Fruit fly (Drosophila melanogaster) whole organism, embryonic: Measurements from ENCODE around the gene frm.
A peak's percentile ranks its signal among the peaks of the same experiment; 100 is the strongest.

Experiments
- Atf6 ChIP-seq: fragments of 200-800 bp; sonication (Bioruptor generic); IDR thresholded peaks from 2 replicates; pipeline ENCODE4 v1.3.6; 2022; ENCODE audit warnings: missing biosample characterization, missing genetic modification characterization
- B-H1 ChIP-seq: fragments of 200-800 bp; sonication (Bioruptor generic); IDR thresholded peaks from 3 replicates; pipeline ENCODE4 v1.3.6; 2022; ENCODE audit warnings: missing biosample characterization, missing genetic modification characterization
- CG10366 ChIP-seq: fragments of 200-800 bp; sonication (Bioruptor generic); IDR thresholded peaks from 2 replicates; pipeline ENCODE4 v1.3.6; 2022; ENCODE audit warnings: missing biosample characterization, missing genetic modification characterization
- CG10959 ChIP-seq: fragments of 200-800 bp; sonication (Bioruptor generic); IDR thresholded peaks from 2 replicates; pipeline ENCODE4 v1.3.6; 2022; ENCODE audit warnings: missing biosample characterization, missing genetic modification characterization
- CG11695 ChIP-seq: fragments of 200-800 bp; sonication (Bioruptor generic); IDR thresholded peaks from 3 replicates; pipeline ENCODE4 v1.3.6; 2022; ENCODE audit warnings: missing biosample characterization, missing genetic modification characterization
- CG11723 ChIP-seq: fragments of 200-800 bp; sonication (Bioruptor generic); optimal IDR thresholded peaks from 2 replicates; lab custom pipeline; 2017; ENCODE audit warnings: missing biosample characterization, mild to moderate bottlenecking, missing genetic modification characterization
- CG13894 ChIP-seq: fragments of 200-800 bp; sonication (Bioruptor generic); optimal IDR thresholded peaks from 3 replicates; lab custom pipeline; 2018; ENCODE audit warnings: missing biosample characterization, mild to moderate bottlenecking, missing genetic modification characterization, moderate library complexity
- CG18599 ChIP-seq: fragments of 200-800 bp; sonication (Bioruptor generic); optimal IDR thresholded peaks from 3 replicates; lab custom pipeline; 2017; ENCODE audit warnings: missing biosample characterization, missing genetic modification characterization, mild to moderate bottlenecking, moderate library complexity, missing genetic modification reagents
- CG31388 ChIP-seq: fragments of 200-800 bp; sonication (Bioruptor generic); optimal IDR thresholded peaks from 2 replicates; lab custom pipeline; 2016; ENCODE audit warnings: missing biosample characterization, missing genetic modification characterization
- CG3163 ChIP-seq: fragments of 200-800 bp; sonication (Bioruptor generic); optimal IDR thresholded peaks from 3 replicates; lab custom pipeline; 2016; ENCODE audit warnings: missing biosample characterization, missing genetic modification characterization
- CG33557 ChIP-seq: fragments of 200-800 bp; sonication (Bioruptor generic); optimal IDR thresholded peaks from 2 replicates; lab custom pipeline; 2019; ENCODE audit warnings: missing biosample characterization, mild to moderate bottlenecking, missing genetic modification characterization, moderate library complexity
- CG4360 ChIP-seq: fragments of 200-800 bp; sonication (Bioruptor generic); IDR thresholded peaks from 2 replicates; pipeline ENCODE4 v1.3.6; 2022; ENCODE audit warnings: missing biosample characterization, missing genetic modification characterization
- CG4404 ChIP-seq: fragments of 200-800 bp; sonication (Bioruptor generic); IDR thresholded peaks from 2 replicates; pipeline ENCODE4 v1.3.6; 2022; ENCODE audit warnings: missing biosample characterization, missing genetic modification characterization
- CG5180 ChIP-seq: fragments of 200-800 bp; sonication (Bioruptor generic); optimal IDR thresholded peaks from 3 replicates; lab custom pipeline; 2017; ENCODE audit warnings: missing biosample characterization, missing genetic modification characterization, mild to moderate bottlenecking, moderate library complexity, missing genetic modification reagents
- CG6175 ChIP-seq: fragments of 200-800 bp; sonication (Bioruptor generic); IDR thresholded peaks from 3 replicates; pipeline ENCODE4 v1.3.6; 2022; ENCODE audit warnings: missing biosample characterization, missing genetic modification characterization
- CG6765 ChIP-seq: fragments of 200-800 bp; sonication (Bioruptor generic); optimal IDR thresholded peaks from 3 replicates; lab custom pipeline; 2017; ENCODE audit warnings: missing biosample characterization, mild to moderate bottlenecking, missing genetic modification characterization
- CG7745 ChIP-seq: fragments of 200-800 bp; sonication (Bioruptor generic); optimal IDR thresholded peaks from 2 replicates; lab custom pipeline; 2018; ENCODE audit warnings: missing biosample characterization, mild to moderate bottlenecking, missing genetic modification characterization, moderate library complexity
- CG7987 ChIP-seq: fragments of 200-800 bp; sonication (Bioruptor generic); optimal IDR thresholded peaks from 2 replicates; lab custom pipeline; 2018; ENCODE audit warnings: missing biosample characterization, mild to moderate bottlenecking, missing genetic modification characterization, moderate library complexity
- CG9817 ChIP-seq: fragments of 200-800 bp; sonication (Bioruptor generic); optimal IDR thresholded peaks from 2 replicates; lab custom pipeline; 2018; ENCODE audit warnings: missing biosample characterization, mild to moderate bottlenecking, missing genetic modification characterization, moderate library complexity
- Camta ChIP-seq: fragments of 200-800 bp; sonication (Bioruptor generic); optimal IDR thresholded peaks from 2 replicates; lab custom pipeline; 2016; ENCODE audit warnings: missing biosample characterization, missing genetic modification characterization
- Dad ChIP-seq: fragments of 200-800 bp; sonication (Bioruptor generic); optimal IDR thresholded peaks from 3 replicates; lab custom pipeline; 2016; ENCODE audit warnings: missing biosample characterization, missing genetic modification characterization
- Dp ChIP-seq: fragments of 200-800 bp; sonication (Bioruptor generic); optimal IDR thresholded peaks from 2 replicates; lab custom pipeline; 2018; ENCODE audit warnings: missing biosample characterization, mild to moderate bottlenecking, missing genetic modification characterization, moderate library complexity
- H2.0 ChIP-seq: fragments of 200-800 bp; sonication (Bioruptor generic); IDR thresholded peaks from 2 replicates; pipeline ENCODE4 v1.3.6; 2022; ENCODE audit warnings: missing biosample characterization, missing genetic modification characterization
- Hey ChIP-seq: fragments of 200-800 bp; sonication (Bioruptor generic); optimal IDR thresholded peaks from 3 replicates; lab custom pipeline; 2018; ENCODE audit warnings: missing biosample characterization, mild to moderate bottlenecking, missing genetic modification characterization
- Myb ChIP-seq: fragments of 200-800 bp; sonication (Bioruptor generic); optimal IDR thresholded peaks from 2 replicates; lab custom pipeline; 2016; ENCODE audit warnings: missing biosample characterization, missing genetic modification characterization
- NK7.1 ChIP-seq: fragments of 200-800 bp; sonication (Bioruptor generic); optimal IDR thresholded peaks from 3 replicates; lab custom pipeline; 2016; ENCODE audit warnings: missing biosample characterization, missing genetic modification characterization
- Nf-YC ChIP-seq: fragments of 200-800 bp; optimal IDR thresholded peaks from 3 replicates; lab custom pipeline; 2019; ENCODE audit warnings: missing biosample characterization, mild to moderate bottlenecking, missing genetic modification characterization, moderate library complexity
- Oaz ChIP-seq: fragments of 200-800 bp; sonication (Bioruptor generic); IDR thresholded peaks from 2 replicates; pipeline ENCODE4 v1.3.6; 2022; ENCODE audit warnings: missing biosample characterization, missing genetic modification characterization
- Opbp ChIP-seq: fragments of 200-800 bp; sonication (Bioruptor generic); IDR thresholded peaks from 3 replicates; pipeline ENCODE4 v1.3.6; 2022; ENCODE audit warnings: missing biosample characterization, missing genetic modification characterization; ENCODE audit not compliant: partially characterized antibody
- Six4 ChIP-seq: fragments of 200-800 bp; sonication (Bioruptor generic); optimal IDR thresholded peaks from 2 replicates; lab custom pipeline; 2016; ENCODE audit warnings: missing biosample characterization, missing genetic modification characterization
- Sry-δ ChIP-seq: fragments of 200-800 bp; sonication (Bioruptor generic); optimal IDR thresholded peaks from 2 replicates; lab custom pipeline; 2016; ENCODE audit warnings: missing biosample characterization, missing genetic modification characterization
- aop ChIP-seq: fragments of 200-800 bp; sonication (Bioruptor generic); IDR thresholded peaks from 2 replicates; pipeline ENCODE4 v1.3.6; 2022; ENCODE audit warnings: missing biosample characterization, missing genetic modification characterization
- ato ChIP-seq: fragments of 200-800 bp; sonication (Bioruptor generic); IDR thresholded peaks from 2 replicates; pipeline ENCODE4 v1.3.6; 2022; ENCODE audit warnings: missing biosample characterization, missing genetic modification characterization; ENCODE audit not compliant: partially characterized antibody
- az2 ChIP-seq: fragments of 200-800 bp; sonication (Bioruptor generic); optimal IDR thresholded peaks from 3 replicates; lab custom pipeline; 2016; ENCODE audit warnings: missing biosample characterization, missing genetic modification characterization
- crp ChIP-seq, 2 experiments: fragments of 200-800 bp; sonication (Bioruptor generic); optimal IDR thresholded peaks; 2 replicates in 1 of 2; 3 replicates in 1 of 2; lab custom pipeline; 2017; ENCODE audit warnings: missing biosample characterization in 2 of 2, missing genetic modification characterization in 2 of 2, mild to moderate bottlenecking in 1 of 2, moderate library complexity in 1 of 2
- her ChIP-seq: fragments of 200-800 bp; sonication (Bioruptor generic); optimal IDR thresholded peaks from 2 replicates; lab custom pipeline; 2016; ENCODE audit warnings: missing biosample characterization, missing genetic modification characterization
- lola ChIP-seq, 3 experiments: fragments of >200 bp in 2 of 3; fragments of 200-800 bp in 1 of 3; sonication (Bioruptor generic) in 1 of 3; optimal IDR thresholded peaks; 2 replicates each; lab custom pipeline; 2017 to 2019; ENCODE audit warnings: missing biosample characterization in 3 of 3, missing genetic modification characterization in 3 of 3, mild to moderate bottlenecking in 1 of 3, moderate library complexity in 1 of 3
- mam ChIP-seq: fragments of 200-800 bp; sonication (Bioruptor generic); optimal IDR thresholded peaks from 3 replicates; lab custom pipeline; 2016; ENCODE audit warnings: missing biosample characterization, missing genetic modification characterization
- onecut ChIP-seq: fragments of 200-800 bp; sonication (Bioruptor generic); IDR thresholded peaks from 2 replicates; pipeline ENCODE4 v1.3.6; 2022; ENCODE audit warnings: missing biosample characterization, missing genetic modification characterization
- prd ChIP-seq, 3 experiments: fragments of >200 bp in 2 of 3; fragments of 200-800 bp in 1 of 3; sonication (Bioruptor generic) in 1 of 3; optimal IDR thresholded peaks in 2 of 3; IDR thresholded peaks in 1 of 3; 2 replicates in 2 of 3; 3 replicates in 1 of 3; pipeline versions ENCODE4 v1.3.6 to Lab custom; 2017 to 2022; ENCODE audit warnings: missing biosample characterization in 1 of 3, missing genetic modification characterization in 1 of 3
- repo ChIP-seq: fragments of 200-800 bp; sonication (Bioruptor generic); optimal IDR thresholded peaks from 2 replicates; lab custom pipeline; 2016; ENCODE audit warnings: missing biosample characterization, missing genetic modification characterization
- ro ChIP-seq: fragments of 200-800 bp; sonication (Bioruptor generic); IDR thresholded peaks from 2 replicates; pipeline ENCODE4 v1.3.6; 2022; ENCODE audit warnings: missing biosample characterization, missing genetic modification characterization
- run ChIP-seq: fragments of 200-800 bp; sonication (Bioruptor generic); optimal IDR thresholded peaks from 3 replicates; lab custom pipeline; 2018; ENCODE audit warnings: missing biosample characterization, mild to moderate bottlenecking, missing genetic modification characterization
- so ChIP-seq: fragments of 200-800 bp; sonication (Bioruptor generic); IDR thresholded peaks from 3 replicates; pipeline ENCODE4 v1.3.6; 2022; ENCODE audit warnings: missing biosample characterization, missing genetic modification characterization
- sr ChIP-seq: fragments of 200-800 bp; sonication (Bioruptor generic); IDR thresholded peaks from 3 replicates; pipeline ENCODE4 v1.3.6; 2022; ENCODE audit warnings: missing biosample characterization, missing genetic modification characterization
- tll ChIP-seq, 2 experiments: fragments of 200-800 bp in 1 of 2; fragments of >200 bp in 1 of 2; sonication (Bioruptor generic) in 1 of 2; optimal IDR thresholded peaks; 2 replicates each; lab custom pipeline; 2017 to 2019; ENCODE audit warnings: missing biosample characterization in 2 of 2, missing genetic modification characterization in 2 of 2, mild to moderate bottlenecking in 1 of 2, moderate library complexity in 1 of 2
- tna ChIP-seq: fragments of 200-800 bp; sonication (Bioruptor generic); IDR thresholded peaks from 2 replicates; pipeline ENCODE4 v1.3.6; 2022; ENCODE audit warnings: missing biosample characterization, missing genetic modification characterization; ENCODE audit not compliant: partially characterized antibody
- tup ChIP-seq: fragments of 200-800 bp; sonication (Bioruptor generic); optimal IDR thresholded peaks from 2 replicates; lab custom pipeline; 2016; ENCODE audit warnings: missing biosample characterization, mild to moderate bottlenecking, missing genetic modification characterization, moderate library complexity
- wdn ChIP-seq: fragments of 200-800 bp; sonication (Bioruptor generic); IDR thresholded peaks from 2 replicates; pipeline ENCODE4 v1.3.6; 2022; ENCODE audit warnings: missing biosample characterization, missing genetic modification characterization

frm gene

dm6 chr3L:5583295-5583707, 32.3 kb upstream of the frm start (continued):
- TF ChIP-seq Dad (peak; percentile 81), CG10366 (peak; percentile 90), Six4 (GFP tag; lab: Kevin White, UChicago) (peak; percentile 72), ato (GFP tag; lab: Robert Waterston, UW) (peak; percentile 60; the same call in 1 of the 2 replicates), H2.0 (GFP tag; lab: Robert Waterston, UW) (peak; percentile 90), CG31388 (GFP tag; lab: Kevin White, UChicago) (peak; percentile 80), CG10959 (GFP tag; lab: Robert Waterston, UW) (peak; percentile 73), so (GFP tag; lab: Robert Waterston, UW) (peak; percentile 63; the same call in 1 of the 3 replicates), mam (GFP tag; lab: Kevin White, UChicago) (peak; percentile 95), Nf-YC (tag; lab: Kevin White, UChicago) (no peak), CG7745 (tag; lab: Kevin White, UChicago) (no peak), NK7.1 (GFP tag; lab: Kevin White, UChicago) (peak; percentile 71), Myb (GFP tag; lab: Kevin White, UChicago) (peak; percentile 99), CG6765 (GFP tag; lab: Kevin White, UChicago) (no peak), Oaz (GFP tag; lab: Robert Waterston, UW) (peak; percentile 85), Opbp (peak; percentile 74), tna (GFP tag; lab: Robert Waterston, UW) (no peak; the same call in 1 of the 2 replicates), CG11695 (peak; percentile 55; the same call in 1 of the 3 replicates), CG13894 (tag; lab: Kevin White, UChicago) (no peak), CG3163 (GFP tag; lab: Kevin White, UChicago) (peak; percentile 49), Camta (peak; percentile 80), CG9817 (peak; percentile 94), Atf6 (GFP tag; lab: Robert Waterston, UW) (peak; percentile 80), CG4404 (GFP tag; lab: Robert Waterston, UW) (peak; percentile 90), Dp (peak; percentile 82), CG7987 (GFP tag; lab: Kevin White, UChicago) (peak; percentile 65), CG33557 (GFP tag; lab: Kevin White, UChicago) (no peak), tll (GFP tag; optimal IDR thresholded peaks at IDR 0.05; lab: Kevin White, UChicago) (peak; percentile 36 to 74), run (tag; lab: Kevin White, UChicago) (no peak), aop (GFP tag; lab: Robert Waterston, UW) (peak; percentile 86), az2 (peak; percentile 77), ro (GFP tag; lab: Robert Waterston, UW) (peak; percentile 67), prd (optimal IDR thresholded peaks at IDR 0.05; lab: Kevin White, UChicago) (no peak), prd (GFP tag; IDR thresholded peaks at IDR 0.05; lab: Robert Waterston, UW) (peak; percentile 96), Sry-δ (GFP tag; lab: Kevin White, UChicago) (peak; percentile 92), crp (GFP tag; optimal IDR thresholded peaks at IDR 0.05; lab: Kevin White, UChicago) (peak in 1 of 2 experiments; percentile 34), lola (GFP tag; optimal IDR thresholded peaks at IDR 0.05; lab: Kevin White, UChicago) (peak in 1 of 3 experiments; percentile 74), CG11723 (GFP tag; lab: Kevin White, UChicago) (no peak), CG18599 (GFP tag; lab: Kevin White, UChicago) (peak; percentile 85), repo (peak; percentile 75), CG5180 (GFP tag; lab: Kevin White, UChicago) (no peak), tup (GFP tag; lab: Kevin White, UChicago) (peak; percentile 44), CG4360 (GFP tag; lab: Robert Waterston, UW) (no peak), her (GFP tag; lab: Kevin White, UChicago) (peak; percentile 55), wdn (GFP tag; lab: Robert Waterston, UW) (peak; percentile 85), B-H1 (GFP tag; lab: Robert Waterston, UW) (peak; percentile 88), Hey (tag; lab: Kevin White, UChicago) (no peak), CG6175 (GFP tag; lab: Robert Waterston, UW) (peak; percentile 82), sr (GFP tag; lab: Robert Waterston, UW) (peak; percentile 16; the same call in 1 of the 3 replicates), onecut (GFP tag; lab: Robert Waterston, UW) (peak; percentile 57)
